Worm (Caenorhabditis elegans) whole organism, mixed stage, embryonic: Measurements from ENCODE around the gene fem-2.

Source experiments
- blmp-1 ChIP-seq: fragments of 150-350 bp; optimal IDR thresholded peaks from 2 replicates; lab custom pipeline; 2014; ENCODE audit warnings: missing biosample characterization, missing genetic modification characterization
- ceh-39 ChIP-seq: fragments of 150-350 bp; optimal IDR thresholded peaks from 2 replicates; lab custom pipeline; 2014; ENCODE audit warnings: missing biosample characterization, missing genetic modification characterization
- drap-1 ChIP-seq: fragments of 200-800 bp; sonication (Bioruptor generic); optimal IDR thresholded peaks from 3 replicates; lab custom pipeline; 2018; ENCODE audit warnings: mild to moderate bottlenecking, missing genetic modification characterization, missing compliant biosample characterization
- flh-1 ChIP-seq: fragments of 200-800 bp; sonication (Bioruptor generic); optimal IDR thresholded peaks from 2 replicates; lab custom pipeline; 2018; ENCODE audit warnings: mild to moderate bottlenecking, missing genetic modification characterization, moderate library complexity, missing compliant biosample characterization
- lin-32 ChIP-seq: fragments of 200-800 bp; sonication (Bioruptor generic); optimal IDR thresholded peaks from 2 replicates; lab custom pipeline; 2018; ENCODE audit warnings: mild to moderate bottlenecking, missing genetic modification characterization, missing compliant biosample characterization
- mab-5 ChIP-seq: fragments of 150-350 bp; optimal IDR thresholded peaks from 2 replicates; lab custom pipeline; 2014; ENCODE audit warnings: missing biosample characterization, missing genetic modification characterization
- nhr-237 ChIP-seq: fragments of 150-350 bp; optimal IDR thresholded peaks from 2 replicates; lab custom pipeline; 2014; ENCODE audit warnings: missing biosample characterization, missing genetic modification characterization
- pha-4 ChIP-seq: fragments of 150-350 bp; optimal IDR thresholded peaks from 2 replicates; lab custom pipeline; 2018; ENCODE audit warnings: missing biosample characterization, missing genetic modification reagents, missing genetic modification characterization
- unc-39 ChIP-seq: fragments of 150-350 bp; optimal IDR thresholded peaks from 2 replicates; lab custom pipeline; 2014; ENCODE audit warnings: missing biosample characterization, missing genetic modification characterization
- ztf-11 ChIP-seq: fragments of 150-350 bp; optimal IDR thresholded peaks from 2 replicates; lab custom pipeline; 2014; ENCODE audit warnings: missing biosample characterization, missing genetic modification characterization

ce11 chrIII:649935-650334 is 15.5 kb upstream of the fem-2 start:
- no peak for TF ChIP-seq ceh-39 (tag; lab: Kevin White, UChicago)
- no peak for TF ChIP-seq lin-32 (GFP tag; lab: Kevin White, UChicago)
- no peak for TF ChIP-seq nhr-237 (tag; lab: Kevin White, UChicago)
- no peak for TF ChIP-seq drap-1 (GFP tag; lab: Kevin White, UChicago)
- no peak for TF ChIP-seq ztf-11
- no peak for TF ChIP-seq mab-5 (tag; lab: Kevin White, UChicago)
- no peak for TF ChIP-seq pha-4 (tag; lab: Kevin White, UChicago)
- no peak for TF ChIP-seq unc-39
- TF ChIP-seq flh-1: no peak
- TF ChIP-seq blmp-1 (tag; lab: Kevin White, UChicago): no peak
